Worm (Caenorhabditis elegans) whole organism, late embryonic: ENCODE data around the gene F40F11.3.

Experiments used
- ceh-34 ChIP-seq: sonication (generic microtip); optimal IDR thresholded peaks from 2 replicates; lab custom pipeline; 2016; ENCODE audit warnings: mild to moderate bottlenecking, missing genetic modification characterization, missing compliant biosample characterization
- hlh-6 ChIP-seq: sonication (generic microtip); optimal IDR thresholded peaks from 2 replicates; lab custom pipeline; 2016; ENCODE audit warnings: missing genotype, missing genetic modification characterization, missing compliant biosample characterization
- mec-3 ChIP-seq: sonication (generic microtip); optimal IDR thresholded peaks from 2 replicates; lab custom pipeline; 2016; ENCODE audit warnings: borderline replicate concordance, missing genetic modification characterization, missing compliant biosample characterization
- pag-3 ChIP-seq: sonication (generic microtip); optimal IDR thresholded peaks from 2 replicates; lab custom pipeline; 2016; ENCODE audit warnings: missing compliant biosample characterization, missing genetic modification characterization, borderline replicate concordance
- tbx-2 ChIP-seq: sonication (generic microtip); optimal IDR thresholded peaks from 2 replicates; lab custom pipeline; 2016; ENCODE audit warnings: missing genetic modification characterization, missing compliant biosample characterization

- TF ChIP-seq ceh-34 (tag; lab: Kevin White, UChicago) (no peak), hlh-6 (tag; lab: Kevin White, UChicago) (no peak), tbx-2 (tag; lab: Kevin White, UChicago) (no peak), pag-3 (tag; lab: Kevin White, UChicago) (no peak), mec-3 (tag; lab: Kevin White, UChicago) (no peak)
These were observed 45.1 kb downstream of the F40F11.3 start, which contains the start of gene M04B2.7 for ce11 chrIV:11548671-11549070.
